Worm (Caenorhabditis elegans) whole organism, L4/young adult: ENCODE data around the gene Y113G7B.12.

Experiments used
- W03F9.2 ChIP-seq: fragments of 150-350 bp; optimal IDR thresholded peaks from 2 replicates; lab custom pipeline; 2014; ENCODE audit warnings: missing biosample characterization, missing genetic modification characterization
- dao-5 ChIP-seq: sonication (generic microtip); optimal IDR thresholded peaks from 2 replicates; lab custom pipeline; 2016; ENCODE audit warnings: missing genotype, missing genetic modification characterization, moderate library complexity, missing compliant biosample characterization
- him-1 ChIP-seq: sonication (generic microtip); optimal IDR thresholded peaks from 2 replicates; lab custom pipeline; 2016; ENCODE audit warnings: missing genotype, missing genetic modification reagents, missing genetic modification characterization, missing compliant biosample characterization

DNA sequence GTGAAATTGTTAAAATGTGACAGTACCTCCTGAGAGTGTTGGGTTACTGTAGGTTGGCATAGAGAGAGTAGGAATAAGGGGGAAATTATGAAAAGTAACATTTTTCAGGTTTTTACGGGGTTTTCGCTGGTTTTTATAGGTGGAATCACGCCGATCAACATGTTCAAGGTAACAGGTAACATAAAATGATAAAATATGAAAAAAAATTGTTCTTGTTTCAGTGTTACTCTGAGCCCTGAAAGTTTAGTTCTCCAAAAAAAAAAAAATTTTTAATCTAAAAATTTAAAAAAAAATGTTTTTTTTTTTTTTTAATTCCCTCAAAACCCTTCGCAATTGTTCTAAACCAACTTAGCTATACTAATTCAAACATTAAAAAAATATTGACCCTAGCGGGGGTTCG lies 21.3 kb upstream of the Y113G7B.12 start, which contains the start of gene Y113G7B.15:
- TF ChIP-seq him-1 (tag; lab: Kevin White, UChicago) (no peak), dao-5 (tag; lab: Kevin White, UChicago) (no peak), W03F9.2 (tag; lab: Kevin White, UChicago) (no peak)
